Worm (Caenorhabditis elegans): ENCODE results near the gene Y38E10A.14.

ce11 chrII:12658409-12658808, 34.1 kb upstream of the Y38E10A.14 start:
- no peak for TF ChIP-seq pha-4 (tag; optimal IDR thresholded peaks at IDR 0.05)
- TF ChIP-seq pax-1 (tag; optimal IDR thresholded peaks at IDR 0.05), result no peak
- TF ChIP-seq hlh-6 (tag; optimal IDR thresholded peaks at IDR 0.05), result no peak
- no peak for TF ChIP-seq ceh-9 (tag; optimal IDR thresholded peaks at IDR 0.05)
- TF ChIP-seq rnt-1 (tag; optimal IDR thresholded peaks at IDR 0.05), result no peak
- no peak for TF ChIP-seq unc-3 (GFP tag; conservative IDR thresholded peaks at IDR 0.05)
- TF ChIP-seq unc-3 (tag; optimal IDR thresholded peaks at IDR 0.05), result no peak
- no peak for TF ChIP-seq ceh-14 (tag; optimal IDR thresholded peaks at IDR 0.05)
- no peak for TF ChIP-seq C38D4.7 (GFP tag; optimal IDR thresholded peaks at IDR 0.05)
- no peak for TF ChIP-seq ceh-34 (tag; optimal IDR thresholded peaks at IDR 0.05)
- no peak for TF ChIP-seq pag-3 (tag; optimal IDR thresholded peaks at IDR 0.05; ENCODE audit: borderline replicate concordance)
- no peak for TF ChIP-seq pqm-1 (tag; optimal IDR thresholded peaks at IDR 0.05)
- no peak for TF ChIP-seq pros-1 (tag; optimal IDR thresholded peaks at IDR 0.05)
- no peak for TF ChIP-seq ets-4 (tag; optimal IDR thresholded peaks at IDR 0.05)

Data from whole organism, late embryonic.